Worm (Caenorhabditis elegans) whole organism, L3 larva: ENCODE measurements around the gene bas-1.

Experiments
- R02D3.7 ChIP-seq: fragments of 150-350 bp; optimal IDR thresholded peaks from 2 replicates; lab custom pipeline; 2014; ENCODE audit warnings: missing biosample characterization, missing genetic modification characterization
- ZK546.5 ChIP-seq: sonication (generic microtip); optimal IDR thresholded peaks from 2 replicates; lab custom pipeline; 2017; ENCODE audit warnings: missing biosample characterization, missing genetic modification characterization
- aly-2 ChIP-seq: fragments of 150-350 bp; optimal IDR thresholded peaks from 2 replicates; lab custom pipeline; 2014; ENCODE audit warnings: missing biosample characterization, missing genetic modification characterization
- ama-1 ChIP-seq: fragments of 150-350 bp; optimal IDR thresholded peaks from 2 replicates; lab custom pipeline; 2018
- ceh-16 ChIP-seq: sonication (generic microtip); optimal IDR thresholded peaks from 2 replicates; lab custom pipeline; 2017; ENCODE audit warnings: missing biosample characterization, missing genetic modification characterization
- ceh-28 ChIP-seq: fragments of 150-350 bp; optimal IDR thresholded peaks from 2 replicates; lab custom pipeline; 2014; ENCODE audit warnings: missing biosample characterization, missing genetic modification reagents, missing genetic modification characterization
- ceh-82 ChIP-seq: fragments of 150-350 bp; optimal IDR thresholded peaks from 2 replicates; lab custom pipeline; 2014; ENCODE audit warnings: missing biosample characterization, missing genetic modification characterization
- ceh-9 ChIP-seq: sonication (generic microtip); optimal IDR thresholded peaks from 2 replicates; lab custom pipeline; 2018; ENCODE audit warnings: missing biosample characterization, missing genetic modification characterization
- daf-12 ChIP-seq: fragments of 150-350 bp; optimal IDR thresholded peaks from 2 replicates; lab custom pipeline; 2014; ENCODE audit warnings: missing biosample characterization, missing genetic modification reagents, missing genetic modification characterization
- egl-27 ChIP-seq: sonication (generic microtip); optimal IDR thresholded peaks from 4 replicates; lab custom pipeline; 2017; ENCODE audit warnings: missing biosample characterization, missing genetic modification reagents, missing genetic modification characterization
- egl-5 ChIP-seq: fragments of 150-350 bp; optimal IDR thresholded peaks from 2 replicates; lab custom pipeline; 2017; ENCODE audit warnings: missing biosample characterization, missing genetic modification reagents, missing genetic modification characterization, inconsistent platforms
- elt-1 ChIP-seq: fragments of 150-350 bp; optimal IDR thresholded peaks from 2 replicates; lab custom pipeline; 2014; ENCODE audit warnings: missing biosample characterization, missing genetic modification characterization
- elt-2 ChIP-seq: sonication (generic microtip); optimal IDR thresholded peaks from 2 replicates; lab custom pipeline; 2016; ENCODE audit warnings: missing genetic modification reagents, mild to moderate bottlenecking, missing genetic modification characterization, missing compliant biosample characterization
- elt-3 ChIP-seq, 3 experiments: fragments of 150-350 bp in 1 of 3; sonication (generic microtip) in 2 of 3; optimal IDR thresholded peaks; 2 replicates in 2 of 3; 4 replicates in 1 of 3; lab custom pipeline; 2014 to 2017; ENCODE audit warnings: missing biosample characterization in 3 of 3, missing genetic modification characterization in 3 of 3
- eor-1 ChIP-seq, 2 experiments: fragments of 150-350 bp; optimal IDR thresholded peaks; 2 replicates each; lab custom pipeline; 2014 to 2018; ENCODE audit warnings: missing biosample characterization in 2 of 2, missing genetic modification characterization in 2 of 2
- fkh-10 ChIP-seq: sonication (generic microtip); optimal IDR thresholded peaks from 2 replicates; lab custom pipeline; 2017; ENCODE audit warnings: missing biosample characterization, missing genetic modification reagents, missing genetic modification characterization
- fkh-2 ChIP-seq: fragments of 150-350 bp; optimal IDR thresholded peaks from 2 replicates; lab custom pipeline; 2014; ENCODE audit warnings: missing biosample characterization, missing genetic modification reagents, missing genetic modification characterization
- fos-1 ChIP-seq: fragments of 150-350 bp; optimal IDR thresholded peaks from 2 replicates; lab custom pipeline; 2014; ENCODE audit warnings: missing biosample characterization, missing genetic modification characterization
- hmg-11 ChIP-seq: sonication (generic microtip); optimal IDR thresholded peaks from 2 replicates; lab custom pipeline; 2016; ENCODE audit warnings: missing genetic modification characterization, missing compliant biosample characterization
- jun-1 ChIP-seq: fragments of 150-350 bp; optimal IDR thresholded peaks from 2 replicates; lab custom pipeline; 2014; ENCODE audit warnings: missing biosample characterization, missing genetic modification reagents, missing genetic modification characterization
- lin-15B ChIP-seq: fragments of 150-350 bp; optimal IDR thresholded peaks from 2 replicates; lab custom pipeline; 2014; ENCODE audit warnings: missing biosample characterization, missing genetic modification characterization
- lin-39 ChIP-seq: fragments of 150-350 bp; optimal IDR thresholded peaks from 2 replicates; lab custom pipeline; 2018; ENCODE audit warnings: missing biosample characterization, missing genetic modification reagents, missing genetic modification characterization
- lsy-12 ChIP-seq: sonication (generic microtip); optimal IDR thresholded peaks from 2 replicates; lab custom pipeline; 2016; ENCODE audit warnings: mild to moderate bottlenecking, missing genetic modification characterization, missing compliant biosample characterization
- mdl-1 ChIP-seq: fragments of 150-350 bp; optimal IDR thresholded peaks from 2 replicates; lab custom pipeline; 2014; ENCODE audit warnings: missing biosample characterization, missing genetic modification characterization
- mml-1 ChIP-seq: fragments of 150-350 bp; sonication (generic microtip); optimal IDR thresholded peaks from 3 replicates; lab custom pipeline; 2014; ENCODE audit warnings: missing biosample characterization, missing genetic modification characterization
- nfya-1 ChIP-seq: sonication (generic microtip); optimal IDR thresholded peaks from 2 replicates; lab custom pipeline; 2017; ENCODE audit warnings: missing genetic modification characterization, mild to moderate bottlenecking, missing compliant biosample characterization, antibody characterized with exemption, moderate library complexity; ENCODE audit not compliant: insufficient read depth
- nhr-11 ChIP-seq: fragments of 150-350 bp; optimal IDR thresholded peaks from 2 replicates; lab custom pipeline; 2014; ENCODE audit warnings: missing biosample characterization, missing genetic modification characterization
- nhr-12 ChIP-seq: fragments of 150-350 bp; optimal IDR thresholded peaks from 2 replicates; lab custom pipeline; 2014; ENCODE audit warnings: missing biosample characterization, missing genetic modification characterization
- nhr-23 ChIP-seq: fragments of 150-350 bp; optimal IDR thresholded peaks from 2 replicates; lab custom pipeline; 2014; ENCODE audit warnings: missing biosample characterization, missing genetic modification reagents, missing genetic modification characterization
- nhr-237 ChIP-seq: fragments of 150-350 bp; optimal IDR thresholded peaks from 2 replicates; lab custom pipeline; 2014; ENCODE audit warnings: missing biosample characterization, missing genetic modification characterization
- nhr-25 ChIP-seq: sonication (generic microtip); optimal IDR thresholded peaks from 2 replicates; lab custom pipeline; 2017; ENCODE audit warnings: missing biosample characterization, missing genetic modification characterization
- nhr-28 ChIP-seq: fragments of 150-350 bp; optimal IDR thresholded peaks from 2 replicates; lab custom pipeline; 2014; ENCODE audit warnings: missing biosample characterization, missing genetic modification characterization
- nhr-43 ChIP-seq: sonication (generic microtip); optimal IDR thresholded peaks from 2 replicates; lab custom pipeline; 2016; ENCODE audit warnings: mild to moderate bottlenecking, missing genetic modification characterization, missing compliant biosample characterization; ENCODE audit not compliant: poor library complexity, severe bottlenecking
- nhr-67 ChIP-seq: fragments of 150-350 bp; optimal IDR thresholded peaks from 2 replicates; lab custom pipeline; 2014; ENCODE audit warnings: missing biosample characterization, missing genetic modification characterization
- nhr-76 ChIP-seq: fragments of 150-350 bp; sonication (generic microtip); optimal IDR thresholded peaks from 5 replicates; lab custom pipeline; 2014; ENCODE audit warnings: missing biosample characterization, missing genetic modification characterization
- nhr-77 ChIP-seq: fragments of 150-350 bp; optimal IDR thresholded peaks from 2 replicates; lab custom pipeline; 2014; ENCODE audit warnings: missing biosample characterization, missing genetic modification characterization
- pha-4 ChIP-seq: fragments of 150-350 bp; optimal IDR thresholded peaks from 2 replicates; lab custom pipeline; 2014; ENCODE audit warnings: missing biosample characterization, missing genetic modification reagents, missing genetic modification characterization
- pqm-1 ChIP-seq: fragments of 150-350 bp; optimal IDR thresholded peaks from 2 replicates; lab custom pipeline; 2017; ENCODE audit warnings: missing biosample characterization, missing genetic modification characterization, inconsistent platforms
- sea-2 ChIP-seq: fragments of 150-350 bp; sonication (generic microtip); optimal IDR thresholded peaks from 4 replicates; lab custom pipeline; 2014; ENCODE audit warnings: missing biosample characterization, missing genetic modification reagents, missing genetic modification characterization
- skn-1 ChIP-seq: fragments of 150-350 bp; optimal IDR thresholded peaks from 2 replicates; lab custom pipeline; 2014; ENCODE audit warnings: missing biosample characterization, missing genetic modification characterization
- snpc-4 ChIP-seq: fragments of 150-350 bp; optimal IDR thresholded peaks from 2 replicates; lab custom pipeline; 2014; ENCODE audit warnings: missing biosample characterization, missing genetic modification characterization
- tbx-2 ChIP-seq: sonication (generic microtip); optimal IDR thresholded peaks from 2 replicates; lab custom pipeline; 2016; ENCODE audit warnings: mild to moderate bottlenecking, missing genetic modification characterization, missing compliant biosample characterization
- unc-39 ChIP-seq: sonication (generic microtip); optimal IDR thresholded peaks from 4 replicates; lab custom pipeline; 2017; ENCODE audit warnings: missing biosample characterization, missing genetic modification characterization
- unc-62 ChIP-seq: fragments of 150-350 bp; sonication (generic microtip); optimal IDR thresholded peaks from 4 replicates; lab custom pipeline; 2014; ENCODE audit warnings: missing biosample characterization, missing genetic modification reagents, missing genetic modification characterization
- zag-1 ChIP-seq: fragments of 150-350 bp; optimal IDR thresholded peaks from 2 replicates; lab custom pipeline; 2014; ENCODE audit warnings: missing biosample characterization, missing genetic modification characterization
- ztf-11 ChIP-seq: fragments of 150-350 bp; optimal IDR thresholded peaks from 2 replicates; lab custom pipeline; 2014; ENCODE audit warnings: missing biosample characterization, missing genetic modification characterization
- ztf-4 ChIP-seq: fragments of 150-350 bp; optimal IDR thresholded peaks from 2 replicates; lab custom pipeline; 2014; ENCODE audit warnings: missing biosample characterization, missing genetic modification characterization

bas-1 gene

ce11 chrIII:5615675-5616074 lies 3.6 kb downstream of the bas-1 start:
- TF ChIP-seq ceh-9 (tag; lab: Kevin White, UChicago) = no peak
- TF ChIP-seq nfya-1 (tag; lab: Kevin White, UChicago) = peak; percentile 56

ce11 chrIII:5620186-5620585 lies 8.1 kb downstream of the bas-1 start:
- TF ChIP-seq nhr-25 (tag; lab: Kevin White, UChicago) (peak; percentile 11), jun-1 (tag; lab: Kevin White, UChicago) (no peak)

ce11 chrIII:5621236-5621635 lies 9.2 kb downstream of the bas-1 start:
- TF ChIP-seq pqm-1 (peak; percentile 8), nhr-11 (tag; lab: Kevin White, UChicago) (peak; percentile 8), unc-39 (tag; lab: Kevin White, UChicago) (no peak), tbx-2 (tag; lab: Kevin White, UChicago) (peak; percentile 57), egl-5 (peak; percentile 62), R02D3.7 (tag; lab: Kevin White, UChicago) (peak; percentile 23), ceh-9 (tag; lab: Kevin White, UChicago) (no peak), fkh-2 (no peak), elt-2 (tag; lab: Kevin White, UChicago) (peak; percentile 82), sea-2 (no peak), ztf-11 (tag; lab: Kevin White, UChicago) (no peak), elt-1 (tag; lab: Kevin White, UChicago) (no peak), mdl-1 (tag; lab: Kevin White, UChicago) (peak; percentile 63), ceh-16 (no peak), nhr-76 (tag; lab: Kevin White, UChicago) (no peak), jun-1 (tag; lab: Kevin White, UChicago) (peak; percentile 48), aly-2 (tag; lab: Kevin White, UChicago) (no peak), nhr-43 (tag; lab: Kevin White, UChicago) (no peak), nhr-67 (tag; lab: Kevin White, UChicago) (no peak), ceh-28 (tag; lab: Kevin White, UChicago) (peak; percentile 34), zag-1 (tag; lab: Kevin White, UChicago) (no peak), nhr-12 (tag; lab: Kevin White, UChicago) (no peak), fos-1 (no peak), snpc-4 (tag; lab: Kevin White, UChicago) (peak; percentile 54), elt-3 (tag; optimal IDR thresholded peaks at IDR 0.05; lab: Kevin White, UChicago) (no peak), ceh-82 (tag; lab: Kevin White, UChicago) (no peak), lin-15B (tag; lab: Kevin White, UChicago) (peak; percentile 65), nhr-28 (tag; lab: Kevin White, UChicago) (no peak), hmg-11 (tag; lab: Kevin White, UChicago) (peak; percentile 86), skn-1 (tag; lab: Kevin White, UChicago) (no peak), ztf-4 (no peak), pha-4 (peak; percentile 85), ama-1 (no peak), unc-62 (GFP tag; lab: Kevin White, UChicago) (no peak), daf-12 (tag; lab: Kevin White, UChicago) (no peak), lsy-12 (tag; lab: Kevin White, UChicago) (peak; percentile 61), eor-1 (tag; optimal IDR thresholded peaks at IDR 0.05; lab: Kevin White, UChicago) (no peak), ZK546.5 (tag; lab: Kevin White, UChicago) (no peak), nhr-25 (tag; lab: Kevin White, UChicago) (peak; percentile 53), nhr-23 (tag; lab: Kevin White, UChicago) (peak; percentile 15), lin-39 (tag; lab: Kevin White, UChicago) (peak; percentile 49), nfya-1 (tag; lab: Kevin White, UChicago) (peak; percentile 87), nhr-237 (no peak), mml-1 (tag; lab: Kevin White, UChicago) (no peak), fkh-10 (GFP tag; lab: Kevin White, UChicago) (no peak), nhr-77 (tag; lab: Kevin White, UChicago) (no peak), egl-27 (tag; lab: Kevin White, UChicago) (no peak)
- TF ChIP-seq, all 47 proteins: peak for 18
